Worm (Caenorhabditis elegans): Measurements from ENCODE around the gene cutc-1.

DNA sequence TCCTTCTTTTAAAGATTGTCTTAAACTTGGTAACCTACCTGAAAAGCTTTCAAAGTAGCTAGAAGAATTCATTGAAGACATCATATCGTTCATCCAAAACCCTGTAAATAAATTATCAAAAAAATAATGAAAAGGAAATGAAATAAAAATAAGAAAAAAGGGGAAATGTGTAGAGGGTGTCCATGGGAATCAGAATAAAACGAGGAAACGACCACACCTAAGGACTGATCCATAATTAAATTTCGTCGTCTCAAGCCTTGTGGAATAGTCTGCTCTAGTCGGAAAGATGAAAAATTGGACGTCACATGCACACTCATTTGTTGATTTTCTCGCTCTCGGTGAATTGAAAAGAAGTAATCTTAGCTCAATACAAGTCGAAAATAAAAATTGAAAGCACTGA is 31.7 kb upstream of the cutc-1 start, which contains the start of gene ZK1236.9:
- no peak for TF ChIP-seq unc-130 (tag; optimal IDR thresholded peaks at IDR 0.05)
- no peak for TF ChIP-seq lin-15B (tag; optimal IDR thresholded peaks at IDR 0.05)
- no peak for TF ChIP-seq nhr-28 (tag; optimal IDR thresholded peaks at IDR 0.05)
- TF ChIP-seq xbp-1 (tag; optimal IDR thresholded peaks at IDR 0.05) = no peak
- TF ChIP-seq elt-2 (tag; optimal IDR thresholded peaks at IDR 0.05) = no peak
- TF ChIP-seq ama-1 (optimal IDR thresholded peaks at IDR 0.05) = no peak
